Worm (Caenorhabditis elegans) whole organism, L1 larva: Measurements from ENCODE around the gene prx-13.

Experiments
- aly-2 ChIP-seq: fragments of 150-350 bp; optimal IDR thresholded peaks from 2 replicates; lab custom pipeline; 2014; ENCODE audit warnings: missing biosample characterization, missing genetic modification characterization
- ceh-82 ChIP-seq, 3 experiments: fragments of 150-350 bp in 1 of 3; sonication (generic microtip) in 2 of 3; optimal IDR thresholded peaks; 2 replicates each; lab custom pipeline; 2014 to 2017; ENCODE audit warnings: missing biosample characterization in 3 of 3, missing genetic modification characterization in 3 of 3
- ces-1 ChIP-seq: fragments of 150-350 bp; optimal IDR thresholded peaks from 2 replicates; lab custom pipeline; 2014; ENCODE audit warnings: missing biosample characterization, missing genetic modification reagents, missing genetic modification characterization
- efl-1 ChIP-seq, 4 experiments: fragments of 150-350 bp; optimal IDR thresholded peaks in 3 of 4; peaks in 1 of 4; 1 replicate in 1 of 4; 2 replicates in 3 of 4; lab custom pipeline; 2014; ENCODE audit warnings: missing biosample characterization in 2 of 4, missing genetic modification characterization in 2 of 4, missing genetic modification reagents in 2 of 4
- efl-3 ChIP-seq: fragments of 200-800 bp; sonication (Bioruptor generic); optimal IDR thresholded peaks from 2 replicates; lab custom pipeline; 2018; ENCODE audit warnings: mild to moderate bottlenecking, missing genetic modification characterization, missing compliant biosample characterization
- lin-15B ChIP-seq: fragments of 150-350 bp; sonication (generic microtip); optimal IDR thresholded peaks from 3 replicates; lab custom pipeline; 2014; ENCODE audit warnings: missing biosample characterization, missing genetic modification characterization
- lsy-2 ChIP-seq, 2 experiments: fragments of 150-350 bp; optimal IDR thresholded peaks; 2 replicates each; lab custom pipeline; 2014; ENCODE audit warnings: missing biosample characterization in 2 of 2, missing genetic modification characterization in 2 of 2
- nhr-12 ChIP-seq: sonication (generic microtip); optimal IDR thresholded peaks from 2 replicates; lab custom pipeline; 2017; ENCODE audit warnings: missing biosample characterization, missing genetic modification characterization
- nhr-47 ChIP-seq: sonication (generic microtip); optimal IDR thresholded peaks from 2 replicates; lab custom pipeline; 2016; ENCODE audit warnings: mild to moderate bottlenecking, missing genetic modification characterization, moderate library complexity, missing compliant biosample characterization
- nhr-90 ChIP-seq: sonication (generic microtip); optimal IDR thresholded peaks from 2 replicates; lab custom pipeline; 2016; ENCODE audit warnings: mild to moderate bottlenecking, missing genetic modification characterization, missing compliant biosample characterization; ENCODE audit not compliant: poor library complexity
- pag-3 ChIP-seq: sonication (generic microtip); optimal IDR thresholded peaks from 2 replicates; lab custom pipeline; 2017; ENCODE audit warnings: missing genetic modification characterization, mild to moderate bottlenecking, missing compliant biosample characterization, antibody characterized with exemption, borderline replicate concordance; ENCODE audit not compliant: insufficient read depth
- zag-1 ChIP-seq: fragments of 150-350 bp; optimal IDR thresholded peaks from 2 replicates; lab custom pipeline; 2014; ENCODE audit warnings: missing biosample characterization, missing genetic modification characterization
- ztf-4 ChIP-seq: fragments of 150-350 bp; optimal IDR thresholded peaks from 2 replicates; lab custom pipeline; 2014; ENCODE audit warnings: missing biosample characterization, missing genetic modification characterization

DNA sequence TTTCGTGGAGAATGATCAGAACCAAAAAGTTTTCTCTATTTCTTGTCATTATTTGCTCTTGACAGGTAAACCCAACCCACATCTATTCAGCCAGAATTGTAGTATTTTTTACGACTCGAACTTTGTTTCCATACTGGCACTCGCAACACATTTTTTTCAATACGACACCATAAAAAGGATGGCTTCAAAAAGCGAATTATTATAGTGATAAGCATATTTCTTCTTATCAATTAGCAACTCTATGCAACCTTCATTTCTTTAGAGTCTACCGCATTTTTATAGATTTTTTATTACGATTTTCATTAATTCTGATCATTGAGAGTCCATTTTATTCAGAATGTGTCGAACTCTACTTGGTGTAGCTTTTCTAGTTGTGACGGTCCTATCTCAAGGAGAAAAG lies 19.3 kb downstream of the prx-13 start, which contains the start of gene ctsa-3.1:
- TF ChIP-seq pag-3 (tag; lab: Kevin White, UChicago) (no peak), nhr-12 (tag; lab: Kevin White, UChicago) (no peak), nhr-47 (tag; lab: Kevin White, UChicago) (no peak), efl-1 (optimal IDR thresholded peaks at IDR 0.05; lab: Kevin White, UChicago) (no peak), efl-1 (GFP tag; optimal IDR thresholded peaks at IDR 0.05 in 1 of 2; lab: Kevin White, UChicago) (no peak), lsy-2 (tag; optimal IDR thresholded peaks at IDR 0.05; lab: Kevin White, UChicago) (no peak), ztf-4 (tag; lab: Kevin White, UChicago) (no peak), nhr-90 (tag; lab: Kevin White, UChicago) (no peak), lin-15B (tag; lab: Kevin White, UChicago) (no peak), efl-3 (GFP tag; lab: Kevin White, UChicago) (no peak), aly-2 (no peak), zag-1 (tag; lab: Kevin White, UChicago) (no peak), ceh-82 (tag; optimal IDR thresholded peaks at IDR 0.05; lab: Kevin White, UChicago) (no peak), ces-1 (GFP tag; lab: Kevin White, UChicago) (no peak)
